Fruit fly (Drosophila melanogaster): ENCODE measurements around the gene CG16972.

The CG16972 gene

dm6 chr2L:13191894-13192293 lies 11.2 kb downstream of the CG16972 start, which contains the start of the genes CG16974 and Edem2 (continued):
- TF ChIP-seq Ets96B (tag; optimal IDR thresholded peaks at IDR 0.05) = no peak

dm6 chr2L:13191052-13191678 lies 11.9 kb downstream of the CG16972 start:
- peak; percentile 43 for TF ChIP-seq Eip78C (GFP tag)
- no peak for TF ChIP-seq CG34406 (GFP tag; optimal IDR thresholded peaks at IDR 0.05)

DNA sequence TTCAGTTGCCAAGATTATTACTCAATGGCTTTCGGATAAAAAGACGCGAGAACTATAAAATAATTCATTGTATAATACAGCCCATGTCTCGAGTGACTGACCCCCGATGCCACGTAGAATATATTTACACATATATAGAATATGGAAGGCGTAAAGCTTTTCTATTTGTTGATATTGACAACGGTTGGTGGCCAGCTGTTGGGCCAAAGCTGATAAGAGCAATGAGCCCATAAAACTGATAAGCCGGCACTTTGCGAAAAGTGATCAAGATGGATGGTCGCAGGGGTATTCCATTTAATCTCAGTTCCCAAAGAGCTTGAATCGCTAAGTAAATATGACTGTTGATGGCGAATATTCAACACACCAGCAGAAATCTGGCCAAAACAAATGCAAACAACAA lies 12.6 kb downstream of the CG16972 start:
- TF ChIP-seq lz (GFP tag; optimal IDR thresholded peaks at IDR 0.05) (no peak), fd85E (GFP tag; optimal IDR thresholded peaks at IDR 0.05) (no peak), CG7368 (GFP tag; optimal IDR thresholded peaks at IDR 0.05) (no peak), OdsH (GFP tag; optimal IDR thresholded peaks at IDR 0.05) (no peak), Sox102F (GFP tag; optimal IDR thresholded peaks at IDR 0.05) (no peak), salr (GFP tag; optimal IDR thresholded peaks at IDR 0.05) (no peak), Ets96B (tag; optimal IDR thresholded peaks at IDR 0.05) (no peak), Blimp-1 (GFP tag; optimal IDR thresholded peaks at IDR 0.05) (no peak), achi (GFP tag; optimal IDR thresholded peaks at IDR 0.05) (no peak), svp (GFP tag) (peak; percentile 87), topi (GFP tag; optimal IDR thresholded peaks at IDR 0.05) (no peak), vri (GFP tag; optimal IDR thresholded peaks at IDR 0.05) (peak; percentile 83), CG8319 (GFP tag; optimal IDR thresholded peaks at IDR 0.05) (no peak), CG8632 (GFP tag; optimal IDR thresholded peaks at IDR 0.05) (no peak), Sox15 (GFP tag; optimal IDR thresholded peaks at IDR 0.05) (no peak), CG15336 (GFP tag; IDR thresholded peaks at IDR 0.05) (no peak), eg (GFP tag; IDR thresholded peaks at IDR 0.05) (no peak), Hr39 (GFP tag; optimal IDR thresholded peaks at IDR 0.05) (no peak), Hr38 (GFP tag; optimal IDR thresholded peaks at IDR 0.05) (no peak), esn (GFP tag; optimal IDR thresholded peaks at IDR 0.05) (peak; percentile 27), cyc (GFP tag; optimal IDR thresholded peaks at IDR 0.05) (no peak), CG6792 (GFP tag; optimal IDR thresholded peaks at IDR 0.05) (no peak), CG11902 (GFP tag; optimal IDR thresholded peaks at IDR 0.05) (no peak), CG9139 (GFP tag; optimal IDR thresholded peaks at IDR 0.05) (no peak), Smox (GFP tag; optimal IDR thresholded peaks at IDR 0.05) (no peak), CG16779 (tag; optimal IDR thresholded peaks at IDR 0.05) (no peak), dac (GFP tag; optimal IDR thresholded peaks at IDR 0.05) (no peak), CG32006 (GFP tag; optimal IDR thresholded peaks at IDR 0.05) (no peak), Gug (GFP tag; IDR thresholded peaks at IDR 0.05) (no peak), CG6163 (GFP tag; IDR thresholded peaks at IDR 0.05) (0 out of 3 replicates have a peak, but pooled peaks have one; percentile 41)

dm6 chr2L:13183150-13183549 lies 19.9 kb downstream of the CG16972 start, which contains the start of gene Rsph1:
TSS of gene Rsph1 (plus strand) at chr2L:13183450.
- TF ChIP-seq fkh (GFP tag; optimal IDR thresholded peaks at IDR 0.05) = no peak
- no peak for TF ChIP-seq CG3032 (tag; optimal IDR thresholded peaks at IDR 0.05)
- TF ChIP-seq CG7368 (GFP tag; optimal IDR thresholded peaks at IDR 0.05) = no peak
- no peak for TF ChIP-seq Ets96B (tag; optimal IDR thresholded peaks at IDR 0.05)
- no peak for TF ChIP-seq CG11762 (GFP tag; optimal IDR thresholded peaks at IDR 0.05; ENCODE audit: insufficient read depth)
- no peak for TF ChIP-seq Hr39 (GFP tag; optimal IDR thresholded peaks at IDR 0.05)
- TF ChIP-seq Ets21C (GFP tag; optimal IDR thresholded peaks at IDR 0.05) = no peak
- no peak for TF ChIP-seq ss (GFP tag; optimal IDR thresholded peaks at IDR 0.05)
- no peak for TF ChIP-seq pdm3 (GFP tag; optimal IDR thresholded peaks at IDR 0.05)
- TF ChIP-seq Sox102F (GFP tag; optimal IDR thresholded peaks at IDR 0.05) = no peak
- TF ChIP-seq CG10669 (GFP tag; optimal IDR thresholded peaks at IDR 0.05) = no peak
- TF ChIP-seq CG6276 (GFP tag; optimal IDR thresholded peaks at IDR 0.05) = no peak
- no peak for TF ChIP-seq Eip93F (GFP tag; optimal IDR thresholded peaks at IDR 0.05)
- no peak for TF ChIP-seq CG3919 (GFP tag; optimal IDR thresholded peaks at IDR 0.05)
- no peak for TF ChIP-seq CG16779 (tag; optimal IDR thresholded peaks at IDR 0.05)
- TF ChIP-seq Met (GFP tag; optimal IDR thresholded peaks at IDR 0.05) = no peak

Measured in whole organism, prepupa.